Fruit fly (Drosophila melanogaster) whole organism, embryonic: Measurements from ENCODE around the gene egh.

ENCODE experiments used
- B-H2 ChIP-seq: fragments of 200-800 bp; sonication (Bioruptor generic); optimal IDR thresholded peaks from 2 replicates; lab custom pipeline; 2018; ENCODE audit warnings: missing biosample characterization, mild to moderate bottlenecking, missing genetic modification characterization
- Bgb ChIP-seq: fragments of 200-800 bp; sonication (Bioruptor generic); IDR thresholded peaks from 2 replicates; pipeline ENCODE4 v1.3.6; 2022; ENCODE audit warnings: missing biosample characterization, missing genetic modification characterization; ENCODE audit not compliant: partially characterized antibody
- Bteb2 ChIP-seq: fragments of 200-800 bp; sonication (Bioruptor generic); optimal IDR thresholded peaks from 2 replicates; lab custom pipeline; 2016; ENCODE audit warnings: missing biosample characterization, missing genetic modification characterization
- CG10431 ChIP-seq: fragments of 200-800 bp; sonication (Bioruptor generic); optimal IDR thresholded peaks from 3 replicates; lab custom pipeline; 2018; ENCODE audit warnings: missing biosample characterization, mild to moderate bottlenecking, missing genetic modification characterization
- CG10959 ChIP-seq: fragments of 200-800 bp; sonication (Bioruptor generic); IDR thresholded peaks from 2 replicates; pipeline ENCODE4 v1.3.6; 2022; ENCODE audit warnings: missing biosample characterization, missing genetic modification characterization
- CG11398 ChIP-seq: fragments of 200-800 bp; sonication (Bioruptor generic); optimal IDR thresholded peaks from 2 replicates; lab custom pipeline; 2016; ENCODE audit warnings: missing biosample characterization, missing genetic modification characterization
- CG11456 ChIP-seq: fragments of 200-800 bp; sonication (Bioruptor generic); IDR thresholded peaks from 3 replicates; pipeline ENCODE4 v1.3.6; 2022; ENCODE audit warnings: missing biosample characterization, missing genetic modification characterization
- CG12769 ChIP-seq: fragments of 200-800 bp; sonication (Bioruptor generic); optimal IDR thresholded peaks from 2 replicates; lab custom pipeline; 2019; ENCODE audit warnings: missing biosample characterization, mild to moderate bottlenecking, missing genetic modification characterization, moderate library complexity
- CG12942 ChIP-seq: fragments of 200-800 bp; sonication (Bioruptor generic); optimal IDR thresholded peaks from 3 replicates; lab custom pipeline; 2016; ENCODE audit warnings: missing biosample characterization, missing genetic modification characterization
- CG13123 ChIP-seq: fragments of 200-800 bp; sonication (Bioruptor generic); optimal IDR thresholded peaks from 2 replicates; lab custom pipeline; 2016; ENCODE audit warnings: missing biosample characterization, missing genetic modification characterization
- CG14050 ChIP-seq: fragments of 200-800 bp; sonication (Bioruptor generic); IDR thresholded peaks from 3 replicates; pipeline ENCODE4 v1.3.6; 2022; ENCODE audit warnings: missing biosample characterization, missing genetic modification characterization
- CG17361 ChIP-seq: fragments of 200-800 bp; sonication (Bioruptor generic); IDR thresholded peaks from 3 replicates; pipeline ENCODE4 v1.3.6; 2022; ENCODE audit warnings: missing biosample characterization, missing genetic modification characterization
- CG2889 ChIP-seq: fragments of 200-800 bp; sonication (Bioruptor generic); IDR thresholded peaks from 3 replicates; pipeline ENCODE4 v1.3.6; 2022; ENCODE audit warnings: missing biosample characterization, missing genetic modification characterization
- CG30431 ChIP-seq: fragments of 200-800 bp; sonication (Bioruptor generic); optimal IDR thresholded peaks from 2 replicates; lab custom pipeline; 2017; ENCODE audit warnings: missing biosample characterization, missing genetic modification characterization
- CG31365 ChIP-seq: fragments of 200-800 bp; sonication (Bioruptor generic); optimal IDR thresholded peaks from 2 replicates; lab custom pipeline; 2018; ENCODE audit warnings: missing biosample characterization, mild to moderate bottlenecking, missing genetic modification characterization
- CG3847 ChIP-seq: fragments of 200-800 bp; sonication (Bioruptor generic); IDR thresholded peaks from 2 replicates; pipeline ENCODE4 v1.3.6; 2022; ENCODE audit warnings: missing biosample characterization, missing genetic modification characterization
- CG42726 ChIP-seq: fragments of 200-800 bp; sonication (Bioruptor generic); IDR thresholded peaks from 2 replicates; pipeline ENCODE4 v1.3.6; 2022; ENCODE audit warnings: missing biosample characterization, missing genetic modification characterization; ENCODE audit not compliant: partially characterized antibody
- CG4360 ChIP-seq: fragments of 200-800 bp; sonication (Bioruptor generic); IDR thresholded peaks from 2 replicates; pipeline ENCODE4 v1.3.6; 2022; ENCODE audit warnings: missing biosample characterization, missing genetic modification characterization
- CG5953 ChIP-seq: fragments of 200-800 bp; sonication (Bioruptor generic); IDR thresholded peaks from 2 replicates; pipeline ENCODE4 v1.3.6; 2022; ENCODE audit warnings: missing biosample characterization, missing genetic modification characterization
- CG6791 ChIP-seq: fragments of 200-800 bp; sonication (Bioruptor generic); IDR thresholded peaks from 3 replicates; pipeline ENCODE4 v1.3.6; 2022; ENCODE audit warnings: missing biosample characterization, missing genetic modification characterization; ENCODE audit not compliant: partially characterized antibody
- CG7556 ChIP-seq: fragments of 200-800 bp; sonication (Bioruptor generic); optimal IDR thresholded peaks from 2 replicates; lab custom pipeline; 2017; ENCODE audit warnings: missing biosample characterization, mild to moderate bottlenecking, missing genetic modification characterization
- Chrac-16 ChIP-seq: fragments of 200-800 bp; sonication (Bioruptor generic); optimal IDR thresholded peaks from 3 replicates; lab custom pipeline; 2016; ENCODE audit warnings: missing biosample characterization, missing genetic modification characterization
- CoRest ChIP-seq: fragments of 200-800 bp; sonication (Bioruptor generic); optimal IDR thresholded peaks from 3 replicates; lab custom pipeline; 2018; ENCODE audit warnings: missing biosample characterization, mild to moderate bottlenecking, missing genetic modification characterization, moderate library complexity
- Hand ChIP-seq: fragments of 200-800 bp; sonication (Bioruptor generic); optimal IDR thresholded peaks from 2 replicates; lab custom pipeline; 2017; ENCODE audit warnings: mild to moderate bottlenecking, missing biosample characterization, missing genetic modification reagents, missing genetic modification characterization
- Lim3 ChIP-seq: fragments of 200-800 bp; sonication (Bioruptor generic); IDR thresholded peaks from 2 replicates; pipeline ENCODE4 v1.3.6; 2022; ENCODE audit warnings: missing biosample characterization, missing genetic modification characterization
- Mrtf ChIP-seq: fragments of 200-800 bp; sonication (Bioruptor generic); IDR thresholded peaks from 3 replicates; pipeline ENCODE4 v1.3.6; 2022; ENCODE audit warnings: missing biosample characterization, missing genetic modification characterization
- Sry-β ChIP-seq: fragments of 200-800 bp; sonication (Bioruptor generic); optimal IDR thresholded peaks from 2 replicates; lab custom pipeline; 2018; ENCODE audit warnings: missing biosample characterization, mild to moderate bottlenecking, missing genetic modification characterization, moderate library complexity
- Xbp1 ChIP-seq: fragments of 200-800 bp; sonication (Bioruptor generic); optimal IDR thresholded peaks from 3 replicates; lab custom pipeline; 2016; ENCODE audit warnings: missing biosample characterization, mild to moderate bottlenecking, missing genetic modification characterization
- aop ChIP-seq: fragments of 200-800 bp; sonication (Bioruptor generic); IDR thresholded peaks from 2 replicates; pipeline ENCODE4 v1.3.6; 2022; ENCODE audit warnings: missing biosample characterization, missing genetic modification characterization
- ash1 ChIP-seq: fragments of 200-800 bp; sonication (Bioruptor generic); optimal IDR thresholded peaks from 2 replicates; lab custom pipeline; 2018; ENCODE audit warnings: missing biosample characterization, mild to moderate bottlenecking, missing genetic modification characterization
- az2 ChIP-seq: fragments of 200-800 bp; sonication (Bioruptor generic); optimal IDR thresholded peaks from 3 replicates; lab custom pipeline; 2016; ENCODE audit warnings: missing biosample characterization, missing genetic modification characterization
- bowl ChIP-seq: fragments of 200-800 bp; sonication (Bioruptor generic); IDR thresholded peaks from 2 replicates; pipeline ENCODE4 v1.3.6; 2022; ENCODE audit warnings: missing biosample characterization, missing genetic modification characterization
- br ChIP-seq: fragments of >200 bp; optimal IDR thresholded peaks from 2 replicates; lab custom pipeline; 2017
- dmrt11E ChIP-seq: fragments of 200-800 bp; sonication (Bioruptor generic); optimal IDR thresholded peaks from 3 replicates; lab custom pipeline; 2018; ENCODE audit warnings: missing biosample characterization, mild to moderate bottlenecking, missing genetic modification characterization, moderate library complexity
- dysf ChIP-seq: fragments of 200-800 bp; sonication (Bioruptor generic); IDR thresholded peaks from 3 replicates; pipeline ENCODE4 v1.3.6; 2022; ENCODE audit warnings: missing biosample characterization, missing genetic modification characterization
- en ChIP-seq: fragments of 200-800 bp; sonication (Bioruptor generic); optimal IDR thresholded peaks from 2 replicates; lab custom pipeline; 2016; ENCODE audit warnings: missing biosample characterization, missing genetic modification characterization
- gcm2 ChIP-seq: fragments of 200-800 bp; sonication (Bioruptor generic); optimal IDR thresholded peaks from 2 replicates; lab custom pipeline; 2016; ENCODE audit warnings: missing biosample characterization, missing genetic modification characterization
- grau ChIP-seq: fragments of 200-800 bp; optimal IDR thresholded peaks from 3 replicates; lab custom pipeline; 2019; ENCODE audit warnings: missing biosample characterization, mild to moderate bottlenecking, missing genetic modification characterization, moderate library complexity
- hkb ChIP-seq, 2 experiments: fragments of 200-800 bp in 1 of 2; fragments of >200 bp in 1 of 2; sonication (Bioruptor generic) in 1 of 2; IDR thresholded peaks in 1 of 2; optimal IDR thresholded peaks in 1 of 2; 2 replicates each; pipeline versions ENCODE4 v1.3.6 to Lab custom; 2017 to 2022; ENCODE audit warnings: missing biosample characterization in 1 of 2, missing genetic modification characterization in 1 of 2
- insv ChIP-seq, 2 experiments: fragments of 200-800 bp; sonication (Bioruptor generic); optimal IDR thresholded peaks; 3 replicates each; lab custom pipeline; 2016 to 2018; ENCODE audit warnings: missing biosample characterization in 2 of 2, missing genetic modification characterization in 2 of 2
- oc ChIP-seq: fragments of 200-800 bp; sonication (Bioruptor generic); optimal IDR thresholded peaks from 2 replicates; lab custom pipeline; 2018; ENCODE audit warnings: missing biosample characterization, mild to moderate bottlenecking, missing genetic modification characterization, moderate library complexity
- pan ChIP-seq, 4 experiments: fragments of >200 bp in 3 of 4; fragments of 200-800 bp in 1 of 4; sonication (Bioruptor generic) in 1 of 4; optimal IDR thresholded peaks in 3 of 4; IDR thresholded peaks in 1 of 4; 2 replicates each; pipeline versions ENCODE4 v1.3.6 to Lab custom; 2017 to 2022; ENCODE audit warnings: missing biosample characterization in 2 of 4, missing genetic modification characterization in 2 of 4, mixed read lengths in 1 of 4
- phol ChIP-seq: fragments of 200-800 bp; sonication (Bioruptor generic); optimal IDR thresholded peaks from 3 replicates; lab custom pipeline; 2018; ENCODE audit warnings: missing biosample characterization, mild to moderate bottlenecking, missing genetic modification characterization, moderate library complexity
- sens-2 ChIP-seq: fragments of 200-800 bp; sonication (Bioruptor generic); IDR thresholded peaks from 2 replicates; pipeline ENCODE4 v1.3.6; 2022; ENCODE audit warnings: missing biosample characterization, missing genetic modification characterization
- sr ChIP-seq: fragments of 200-800 bp; sonication (Bioruptor generic); IDR thresholded peaks from 3 replicates; pipeline ENCODE4 v1.3.6; 2022; ENCODE audit warnings: missing biosample characterization, missing genetic modification characterization
- ssp ChIP-seq: fragments of 200-800 bp; sonication (Bioruptor generic); IDR thresholded peaks from 2 replicates; pipeline ENCODE4 v1.3.6; 2022; ENCODE audit warnings: missing biosample characterization, missing genetic modification characterization
- trh ChIP-seq: fragments of 200-800 bp; sonication (Bioruptor generic); optimal IDR thresholded peaks from 2 replicates; lab custom pipeline; 2016; ENCODE audit warnings: missing biosample characterization, missing genetic modification characterization
- unpg ChIP-seq: fragments of 200-800 bp; sonication (Bioruptor generic); optimal IDR thresholded peaks from 3 replicates; lab custom pipeline; 2018; ENCODE audit warnings: missing biosample characterization, mild to moderate bottlenecking, missing genetic modification characterization, moderate library complexity
- z ChIP-seq: fragments of 200-800 bp; sonication (Bioruptor generic); IDR thresholded peaks from 3 replicates; pipeline ENCODE4 v1.3.6; 2022; ENCODE audit warnings: missing biosample characterization, missing genetic modification characterization
- zfh2 ChIP-seq: fragments of 200-800 bp; sonication (Bioruptor generic); optimal IDR thresholded peaks from 2 replicates; lab custom pipeline; 2016; ENCODE audit warnings: missing biosample characterization, missing genetic modification characterization

The egh gene

dm6 chrX:2647472-2647883 is 59.2 kb downstream of the egh start (continued):
- TF ChIP-seq CG11456 (GFP tag; lab: Robert Waterston, UW) (0 out of 3 replicates have a peak, but pooled peaks have one; percentile 13), CG14050 (peak; percentile 21; the same call in 1 of the 3 replicates), CG17361 (GFP tag; lab: Robert Waterston, UW) (peak; percentile 48; the same call in 2 of the 3 replicates), CG7556 (GFP tag; lab: Kevin White, UChicago) (peak; percentile 49), phol (tag; lab: Kevin White, UChicago) (peak; percentile 70), unpg (GFP tag; lab: Kevin White, UChicago) (peak; percentile 81), B-H2 (GFP tag; lab: Kevin White, UChicago) (peak; percentile 37), hkb (optimal IDR thresholded peaks at IDR 0.05; lab: Kevin White, UChicago) (no peak), hkb (GFP tag; IDR thresholded peaks at IDR 0.05; lab: Robert Waterston, UW) (peak; percentile 75), CG30431 (GFP tag; lab: Kevin White, UChicago) (peak; percentile 18), Hand (GFP tag; lab: Kevin White, UChicago) (peak; percentile 3), Xbp1 (peak; percentile 65), grau (tag; lab: Kevin White, UChicago) (peak; percentile 76), CoRest (tag; lab: Kevin White, UChicago) (peak; percentile 68), oc (peak; percentile 52), CG12769 (peak; percentile 83), az2 (peak; percentile 38), gcm2 (GFP tag; lab: Kevin White, UChicago) (no peak), CG10959 (GFP tag; lab: Robert Waterston, UW) (no peak), CG3847 (GFP tag; lab: Robert Waterston, UW) (no peak; the same call in 1 of the 2 replicates), CG12942 (peak; percentile 47), CG4360 (GFP tag; lab: Robert Waterston, UW) (0 out of 2 replicates have a peak, but pooled peaks have one; percentile 23), CG11398 (GFP tag; lab: Kevin White, UChicago) (peak; percentile 7), br (no peak), CG31365 (tag; lab: Kevin White, UChicago) (peak; percentile 24), pan (optimal IDR thresholded peaks at IDR 0.05; lab: Kevin White, UChicago) (no peak), pan (GFP tag; optimal IDR thresholded peaks at IDR 0.05 in 1 of 2, IDR thresholded peaks at IDR 0.05 in 1 of 2) (peak in 1 of 2 experiments; percentile 49), dysf (peak; percentile 72), Chrac-16 (GFP tag; lab: Kevin White, UChicago) (peak; percentile 48), aop (GFP tag; lab: Robert Waterston, UW) (0 out of 2 replicates have a peak, but pooled peaks have one; percentile 44), Mrtf (peak; percentile 54; the same call in 1 of the 3 replicates), dmrt11E (peak; percentile 11), Sry-β (no peak), zfh2 (GFP tag; lab: Kevin White, UChicago) (peak; percentile 61), CG6791 (no peak), ash1 (GFP tag; lab: Kevin White, UChicago) (no peak), ssp (GFP tag; lab: Robert Waterston, UW) (peak; percentile 36; the same call in 1 of the 2 replicates), z (GFP tag; lab: Robert Waterston, UW) (no peak), CG2889 (GFP tag; lab: Robert Waterston, UW) (no peak), CG42726 (GFP tag; lab: Robert Waterston, UW) (no peak), sr (GFP tag; lab: Robert Waterston, UW) (peak; percentile 4; the same call in 1 of the 3 replicates), trh (GFP tag; lab: Kevin White, UChicago) (peak; percentile 11), CG10431 (GFP tag; lab: Kevin White, UChicago) (no peak), Lim3 (no peak), en (GFP tag; lab: Kevin White, UChicago) (peak; percentile 34), CG5953 (no peak), insv (GFP tag; optimal IDR thresholded peaks at IDR 0.05; lab: Kevin White, UChicago) (no peak), bowl (GFP tag; lab: Robert Waterston, UW) (no peak), Bgb (GFP tag; lab: Robert Waterston, UW) (no peak), CG13123 (GFP tag; lab: Kevin White, UChicago) (no peak), sens-2 (GFP tag; lab: Robert Waterston, UW) (0 out of 2 replicates have a peak, but pooled peaks have one; percentile 21), Bteb2 (GFP tag; lab: Kevin White, UChicago) (peak; percentile 45)
